Fruit fly (Drosophila melanogaster) whole organism, embryonic: Measurements from ENCODE around the gene shd.

Source experiments
- Atf-2 ChIP-seq: fragments of 200-800 bp; sonication (Bioruptor generic); optimal IDR thresholded peaks from 2 replicates; lab custom pipeline; 2016; ENCODE audit warnings: missing biosample characterization, missing genetic modification characterization
- Blimp-1 ChIP-seq: fragments of 200-800 bp; sonication (Bioruptor generic); optimal IDR thresholded peaks from 3 replicates; lab custom pipeline; 2018; ENCODE audit warnings: missing biosample characterization, missing genetic modification characterization, mild to moderate bottlenecking, moderate library complexity, missing genetic modification reagents
- CG1024 ChIP-seq: fragments of 200-800 bp; sonication (Bioruptor generic); IDR thresholded peaks from 2 replicates; pipeline ENCODE4 v1.3.6; 2022; ENCODE audit warnings: missing biosample characterization, missing genetic modification characterization
- CG10366 ChIP-seq: fragments of 200-800 bp; sonication (Bioruptor generic); IDR thresholded peaks from 2 replicates; pipeline ENCODE4 v1.3.6; 2022; ENCODE audit warnings: missing biosample characterization, missing genetic modification characterization
- CG10431 ChIP-seq: fragments of 200-800 bp; sonication (Bioruptor generic); optimal IDR thresholded peaks from 3 replicates; lab custom pipeline; 2018; ENCODE audit warnings: missing biosample characterization, mild to moderate bottlenecking, missing genetic modification characterization
- CG10654 ChIP-seq: fragments of 200-800 bp; sonication (Bioruptor generic); optimal IDR thresholded peaks from 2 replicates; lab custom pipeline; 2016; ENCODE audit warnings: missing biosample characterization, missing genetic modification characterization
- CG10979 ChIP-seq: fragments of 200-800 bp; sonication (Bioruptor generic); optimal IDR thresholded peaks from 2 replicates; lab custom pipeline; 2018; ENCODE audit warnings: missing biosample characterization, mild to moderate bottlenecking, missing genetic modification characterization, moderate library complexity
- CG12155 ChIP-seq: fragments of 200-800 bp; sonication (Bioruptor generic); optimal IDR thresholded peaks from 3 replicates; lab custom pipeline; 2016; ENCODE audit warnings: missing biosample characterization, missing genetic modification characterization
- CG1233 ChIP-seq: fragments of 200-800 bp; sonication (Bioruptor generic); optimal IDR thresholded peaks from 4 replicates; lab custom pipeline; 2018; ENCODE audit warnings: missing biosample characterization, mild to moderate bottlenecking, missing genetic modification characterization
- CG13624 ChIP-seq: fragments of 200-800 bp; sonication (Bioruptor generic); optimal IDR thresholded peaks from 2 replicates; lab custom pipeline; 2016; ENCODE audit warnings: missing biosample characterization, missing genetic modification characterization
- CG14014 ChIP-seq: fragments of 200-800 bp; sonication (Bioruptor generic); IDR thresholded peaks from 2 replicates; pipeline ENCODE4 v1.3.6; 2022; ENCODE audit warnings: missing biosample characterization, missing genetic modification characterization
- CG14965 ChIP-seq: fragments of 200-800 bp; sonication (Bioruptor generic); optimal IDR thresholded peaks from 2 replicates; lab custom pipeline; 2016; ENCODE audit warnings: missing biosample characterization, missing genetic modification characterization, borderline replicate concordance
- CG15601 ChIP-seq: fragments of 200-800 bp; sonication (Bioruptor generic); optimal IDR thresholded peaks from 3 replicates; lab custom pipeline; 2019; ENCODE audit warnings: missing biosample characterization, mild to moderate bottlenecking, missing genetic modification characterization, moderate library complexity
- CG17802 ChIP-seq: fragments of 200-800 bp; sonication (Bioruptor generic); optimal IDR thresholded peaks from 2 replicates; lab custom pipeline; 2018; ENCODE audit warnings: missing biosample characterization, mild to moderate bottlenecking, missing genetic modification characterization, moderate library complexity
- CG34224 ChIP-seq: fragments of 200-800 bp; sonication (Bioruptor generic); IDR thresholded peaks from 3 replicates; pipeline ENCODE4 v1.3.6; 2022; ENCODE audit warnings: missing biosample characterization, missing genetic modification characterization; ENCODE audit not compliant: partially characterized antibody
- CG3726 ChIP-seq: fragments of 200-800 bp; sonication (Bioruptor generic); IDR thresholded peaks from 3 replicates; pipeline ENCODE4, ENCODE4 v1.3.6; 2022; ENCODE audit warnings: missing biosample characterization, missing genetic modification characterization
- CG5245 ChIP-seq: fragments of 200-800 bp; sonication (Bioruptor generic); optimal IDR thresholded peaks from 3 replicates; lab custom pipeline; 2016; ENCODE audit warnings: missing biosample characterization, missing genetic modification characterization
- CG6813 ChIP-seq: fragments of 200-800 bp; sonication (Bioruptor generic); optimal IDR thresholded peaks from 2 replicates; lab custom pipeline; 2017; ENCODE audit warnings: missing biosample characterization, missing genetic modification characterization, mild to moderate bottlenecking, moderate library complexity, missing genetic modification reagents
- CG7963 ChIP-seq: fragments of 200-800 bp; sonication (Bioruptor generic); IDR thresholded peaks from 3 replicates; pipeline ENCODE4 v1.3.6; 2022; ENCODE audit warnings: missing biosample characterization, missing genetic modification characterization; ENCODE audit not compliant: partially characterized antibody
- CG9817 ChIP-seq: fragments of 200-800 bp; sonication (Bioruptor generic); optimal IDR thresholded peaks from 2 replicates; lab custom pipeline; 2018; ENCODE audit warnings: missing biosample characterization, mild to moderate bottlenecking, missing genetic modification characterization, moderate library complexity
- Camta ChIP-seq: fragments of 200-800 bp; sonication (Bioruptor generic); optimal IDR thresholded peaks from 2 replicates; lab custom pipeline; 2016; ENCODE audit warnings: missing biosample characterization, missing genetic modification characterization
- Doc3 ChIP-seq: fragments of 200-800 bp; sonication (Bioruptor generic); IDR thresholded peaks from 3 replicates; pipeline ENCODE4 v1.3.6; 2022; ENCODE audit warnings: missing biosample characterization, missing genetic modification characterization; ENCODE audit not compliant: partially characterized antibody
- HLH3B ChIP-seq: fragments of 200-800 bp; sonication (Bioruptor generic); IDR thresholded peaks from 2 replicates; pipeline ENCODE4 v1.3.6; 2022; ENCODE audit warnings: missing biosample characterization, missing genetic modification characterization
- Hmr ChIP-seq: fragments of 200-800 bp; sonication (Bioruptor generic); optimal IDR thresholded peaks from 3 replicates; lab custom pipeline; 2017; ENCODE audit warnings: mild to moderate bottlenecking, missing biosample characterization, missing genetic modification reagents, missing genetic modification characterization
- Opbp ChIP-seq: fragments of 200-800 bp; sonication (Bioruptor generic); IDR thresholded peaks from 3 replicates; pipeline ENCODE4 v1.3.6; 2022; ENCODE audit warnings: missing biosample characterization, missing genetic modification characterization; ENCODE audit not compliant: partially characterized antibody
- Ravus ChIP-seq: fragments of 200-800 bp; sonication (Bioruptor generic); IDR thresholded peaks from 2 replicates; pipeline ENCODE4 v1.3.6; 2022; ENCODE audit warnings: missing biosample characterization, missing genetic modification characterization
- Taf1 ChIP-seq: fragments of 200-800 bp; sonication (Bioruptor generic); IDR thresholded peaks from 2 replicates; pipeline ENCODE4 v1.3.6; 2022; ENCODE audit warnings: missing biosample characterization, missing genetic modification characterization
- ap ChIP-seq: fragments of 200-800 bp; sonication (Bioruptor generic); IDR thresholded peaks from 2 replicates; pipeline ENCODE4 v1.3.6; 2022; ENCODE audit warnings: missing biosample characterization, missing genetic modification characterization
- ase ChIP-seq: fragments of 200-800 bp; sonication (Bioruptor generic); IDR thresholded peaks from 3 replicates; pipeline ENCODE4 v1.3.6; 2022; ENCODE audit warnings: missing biosample characterization, missing genetic modification characterization
- bab2 ChIP-seq: fragments of 200-800 bp; sonication (Bioruptor generic); optimal IDR thresholded peaks from 2 replicates; lab custom pipeline; 2016; ENCODE audit warnings: missing biosample characterization, missing genetic modification characterization
- bbx ChIP-seq: fragments of 200-800 bp; sonication (Bioruptor generic); IDR thresholded peaks from 2 replicates; pipeline ENCODE4 v1.3.6; 2022; ENCODE audit warnings: missing biosample characterization, missing genetic modification characterization; ENCODE audit not compliant: partially characterized antibody
- ci ChIP-seq: fragments of 200-800 bp; sonication (Bioruptor generic); IDR thresholded peaks from 3 replicates; pipeline ENCODE4 v1.3.6; 2022; ENCODE audit warnings: missing biosample characterization, missing genetic modification characterization
- dan ChIP-seq: fragments of 200-800 bp; sonication (Bioruptor generic); IDR thresholded peaks from 2 replicates; pipeline ENCODE4 v1.3.6; 2022; ENCODE audit warnings: missing biosample characterization, missing genetic modification characterization
- danr ChIP-seq: fragments of 200-800 bp; sonication (Bioruptor generic); IDR thresholded peaks from 2 replicates; pipeline ENCODE4 v1.3.6; 2022; ENCODE audit warnings: missing biosample characterization, missing genetic modification characterization
- exex ChIP-seq: fragments of 200-800 bp; sonication (Bioruptor generic); optimal IDR thresholded peaks from 4 replicates; lab custom pipeline; 2018; ENCODE audit warnings: missing biosample characterization, mild to moderate bottlenecking, missing genetic modification characterization, moderate library complexity
- gfzf ChIP-seq: fragments of 200-800 bp; sonication (Bioruptor generic); optimal IDR thresholded peaks from 2 replicates; lab custom pipeline; 2016; ENCODE audit warnings: missing biosample characterization, mild to moderate bottlenecking, missing genetic modification characterization, moderate library complexity
- jigr1 ChIP-seq: fragments of 200-800 bp; sonication (Bioruptor generic); IDR thresholded peaks from 3 replicates; pipeline ENCODE4 v1.3.6; 2022; ENCODE audit warnings: missing biosample characterization, missing genetic modification characterization
- nmo ChIP-seq: fragments of 200-800 bp; sonication (Bioruptor generic); optimal IDR thresholded peaks from 2 replicates; lab custom pipeline; 2018; ENCODE audit warnings: missing biosample characterization, mild to moderate bottlenecking, missing genetic modification characterization, moderate library complexity
- nom ChIP-seq: fragments of 200-800 bp; sonication (Bioruptor generic); optimal IDR thresholded peaks from 2 replicates; lab custom pipeline; 2017; ENCODE audit warnings: missing biosample characterization, missing genetic modification characterization, mild to moderate bottlenecking, moderate library complexity, missing genetic modification reagents
- odd ChIP-seq: fragments of 200-800 bp; sonication (Bioruptor generic); optimal IDR thresholded peaks from 2 replicates; lab custom pipeline; 2017; ENCODE audit warnings: missing biosample characterization, mild to moderate bottlenecking, missing genetic modification characterization
- pfk ChIP-seq: fragments of 200-800 bp; sonication (Bioruptor generic); optimal IDR thresholded peaks from 2 replicates; lab custom pipeline; 2018; ENCODE audit warnings: missing biosample characterization, mild to moderate bottlenecking, missing genetic modification characterization, moderate library complexity
- rib ChIP-seq: fragments of 200-800 bp; sonication (Bioruptor generic); IDR thresholded peaks from 2 replicates; pipeline ENCODE4 v1.3.6; 2022; ENCODE audit warnings: missing biosample characterization, missing genetic modification characterization
- seq ChIP-seq: fragments of 200-800 bp; sonication (Bioruptor generic); IDR thresholded peaks from 2 replicates; pipeline ENCODE4 v1.3.6; 2022; ENCODE audit warnings: missing biosample characterization, missing genetic modification characterization
- sob ChIP-seq: fragments of 200-800 bp; sonication (Bioruptor generic); IDR thresholded peaks from 2 replicates; pipeline ENCODE4 v1.3.6; 2022; ENCODE audit warnings: missing biosample characterization, missing genetic modification characterization
- stc ChIP-seq: fragments of 200-800 bp; sonication (Bioruptor generic); IDR thresholded peaks from 2 replicates; pipeline ENCODE4 v1.3.6; 2022; ENCODE audit warnings: missing biosample characterization, missing genetic modification characterization
- stwl ChIP-seq: fragments of 200-800 bp; sonication (Bioruptor generic); optimal IDR thresholded peaks from 3 replicates; lab custom pipeline; 2018; ENCODE audit warnings: missing biosample characterization, mild to moderate bottlenecking, missing genetic modification characterization, moderate library complexity
- tin ChIP-seq: fragments of 200-800 bp; sonication (Bioruptor generic); optimal IDR thresholded peaks from 3 replicates; lab custom pipeline; 2016; ENCODE audit warnings: missing biosample characterization, missing genetic modification characterization
- unpg ChIP-seq: fragments of 200-800 bp; sonication (Bioruptor generic); optimal IDR thresholded peaks from 3 replicates; lab custom pipeline; 2018; ENCODE audit warnings: missing biosample characterization, mild to moderate bottlenecking, missing genetic modification characterization, moderate library complexity
- yki ChIP-seq: fragments of >200 bp; optimal IDR thresholded peaks from 3 replicates; lab custom pipeline; 2018

shd gene

dm6 chr3L:14612945-14613791 is 1.1 kb upstream of the shd start (continued):
- no peak for TF ChIP-seq pfk (GFP tag; lab: Kevin White, UChicago)
- TF ChIP-seq CG10366: no peak
- no peak for TF ChIP-seq ase (GFP tag; lab: Robert Waterston, UW)
- peak; percentile 36 for TF ChIP-seq unpg (GFP tag; lab: Kevin White, UChicago)
- TF ChIP-seq CG14014 (GFP tag; lab: Robert Waterston, UW): 0 out of 2 replicates have a peak, but pooled peaks have one; percentile 14
- no peak for TF ChIP-seq ap (GFP tag; lab: Robert Waterston, UW)
- no peak for TF ChIP-seq CG9817 (tag; lab: Kevin White, UChicago)
- no peak for TF ChIP-seq odd (GFP tag; lab: Kevin White, UChicago)
- TF ChIP-seq Camta (GFP tag; lab: Kevin White, UChicago): no peak
- TF ChIP-seq rib (GFP tag; lab: Robert Waterston, UW): peak; percentile 24; the same call in 1 of the 2 replicates
- no peak for TF ChIP-seq stwl (tag; lab: Kevin White, UChicago)
- no peak for TF ChIP-seq sob (GFP tag; lab: Robert Waterston, UW)
- peak; percentile 40 for TF ChIP-seq tin (GFP tag; lab: Kevin White, UChicago)
- TF ChIP-seq bab2: no peak
- TF ChIP-seq CG10654 (GFP tag; lab: Kevin White, UChicago): no peak
- no peak for TF ChIP-seq bbx (GFP tag; lab: Robert Waterston, UW)
- TF ChIP-seq CG7963 (GFP tag; lab: Robert Waterston, UW): no peak
- no peak for TF ChIP-seq danr (GFP tag; lab: Robert Waterston, UW)
- no peak for TF ChIP-seq Doc3 (GFP tag; lab: Robert Waterston, UW)
- 0 out of 2 replicates have a peak, but pooled peaks have one; percentile 16 for TF ChIP-seq HLH3B (GFP tag; lab: Robert Waterston, UW)
- TF ChIP-seq seq (GFP tag; lab: Robert Waterston, UW): no peak
- TF ChIP-seq dan (GFP tag; lab: Robert Waterston, UW): no peak; the same call in 1 of the 2 replicates
- no peak for TF ChIP-seq CG17802 (tag; lab: Kevin White, UChicago)
- no peak for TF ChIP-seq CG13624 (GFP tag; lab: Kevin White, UChicago)
- 0 out of 2 replicates have a peak, but pooled peaks have one; percentile 2 for TF ChIP-seq CG1024
- TF ChIP-seq CG14965 (GFP tag; lab: Kevin White, UChicago): no peak
- no peak for TF ChIP-seq exex
- no peak for TF ChIP-seq gfzf (GFP tag; lab: Kevin White, UChicago)
- no peak for TF ChIP-seq CG10431 (GFP tag; lab: Kevin White, UChicago)
- TF ChIP-seq Taf1 (GFP tag; lab: Robert Waterston, UW): no peak
- no peak for TF ChIP-seq CG34224 (GFP tag; lab: Robert Waterston, UW)
- TF ChIP-seq Hmr (GFP tag; lab: Kevin White, UChicago): peak; percentile 49
- no peak for TF ChIP-seq yki (lab: Kevin White, UChicago)
- TF ChIP-seq stc (GFP tag; lab: Robert Waterston, UW): no peak
- TF ChIP-seq CG5245 (GFP tag; lab: Kevin White, UChicago): peak; percentile 11
- peak; percentile 75 for TF ChIP-seq Blimp-1 (GFP tag; lab: Kevin White, UChicago)
- TF ChIP-seq CG3726: no peak
- TF ChIP-seq CG12155 (GFP tag; lab: Kevin White, UChicago): peak; percentile 17
- TF ChIP-seq CG6813 (GFP tag; lab: Kevin White, UChicago): no peak
- TF ChIP-seq nom: no peak
- TF ChIP-seq CG15601: peak; percentile 56
- no peak for TF ChIP-seq CG1233 (GFP tag; lab: Kevin White, UChicago)
- peak; percentile 56 for TF ChIP-seq nmo (GFP tag; lab: Kevin White, UChicago)
- TF ChIP-seq Opbp (GFP tag; lab: Robert Waterston, UW): no peak
- no peak for TF ChIP-seq Ravus (GFP tag; lab: Robert Waterston, UW)
- TF ChIP-seq Atf-2 (GFP tag; lab: Kevin White, UChicago): no peak
- TF ChIP-seq jigr1 (GFP tag; lab: Robert Waterston, UW): no peak
- no peak for TF ChIP-seq ci (GFP tag; lab: Robert Waterston, UW)
- peak; percentile 80 for TF ChIP-seq CG10979
